Worm (Caenorhabditis elegans) whole organism, L4 larva: ENCODE results near the gene F26D11.1.

Experiments used
- D1046.2 ChIP-seq: fragments of 200-800 bp; sonication (Bioruptor generic); IDR thresholded peaks from 2 replicates; pipeline ENCODE4 v1.3.6; 2022; ENCODE audit warnings: missing genetic modification characterization, missing compliant biosample characterization
- F37D6.2 ChIP-seq: sonication (generic microtip); optimal IDR thresholded peaks from 2 replicates; lab custom pipeline; 2016; ENCODE audit warnings: mild to moderate bottlenecking, missing genetic modification characterization, missing compliant biosample characterization
- R02D3.7 ChIP-seq: fragments of 150-350 bp; sonication (generic microtip); optimal IDR thresholded peaks from 3 replicates; lab custom pipeline; 2014; ENCODE audit warnings: missing biosample characterization, missing genetic modification characterization
- T20F7.1 ChIP-seq: fragments of 200-800 bp; sonication (Bioruptor generic); optimal IDR thresholded peaks from 2 replicates; lab custom pipeline; 2018; ENCODE audit warnings: mild to moderate bottlenecking, missing genetic modification characterization, missing compliant biosample characterization
- Y105C5A.15 ChIP-seq: fragments of 200-800 bp; sonication (Bioruptor generic); IDR thresholded peaks from 2 replicates; pipeline ENCODE4 v1.3.6; 2022; ENCODE audit warnings: missing genetic modification characterization, missing compliant biosample characterization
- Y75B8A.6 ChIP-seq: fragments of 200-800 bp; sonication (Bioruptor generic); IDR thresholded peaks from 2 replicates; pipeline ENCODE4 v1.3.6; 2022; ENCODE audit warnings: missing genetic modification reagents, missing genetic modification characterization, missing compliant biosample characterization
- ZK546.5 ChIP-seq, 2 experiments: sonication (generic microtip); optimal IDR thresholded peaks; 2 replicates each; lab custom pipeline; 2017; ENCODE audit warnings: missing biosample characterization in 2 of 2, missing genetic modification characterization in 2 of 2
- aly-2 ChIP-seq: sonication (generic microtip); optimal IDR thresholded peaks from 2 replicates; lab custom pipeline; 2018; ENCODE audit warnings: missing biosample characterization, missing genetic modification characterization
- attf-4 ChIP-seq: sonication (generic microtip); optimal IDR thresholded peaks from 3 replicates; lab custom pipeline; 2017; ENCODE audit warnings: missing biosample characterization, missing genetic modification characterization
- ceh-20 ChIP-seq: fragments of 200-800 bp; sonication (Bioruptor generic); IDR thresholded peaks from 2 replicates; pipeline ENCODE4 v1.3.6; 2022; ENCODE audit warnings: missing genetic modification reagents, missing genetic modification characterization, missing compliant biosample characterization
- ceh-28 ChIP-seq: fragments of 150-350 bp; optimal IDR thresholded peaks from 2 replicates; lab custom pipeline; 2014; ENCODE audit warnings: missing biosample characterization, missing genetic modification reagents, missing genetic modification characterization
- ceh-32 ChIP-seq: sonication (generic microtip); optimal IDR thresholded peaks from 2 replicates; lab custom pipeline; 2016; ENCODE audit warnings: mild to moderate bottlenecking, missing genetic modification characterization, missing compliant biosample characterization; ENCODE audit not compliant: poor library complexity
- ceh-44 ChIP-seq: fragments of 200-800 bp; sonication (Bioruptor generic); IDR thresholded peaks from 2 replicates; pipeline ENCODE4 v1.3.6; 2022; ENCODE audit warnings: missing genetic modification reagents, missing genetic modification characterization, missing compliant biosample characterization
- ceh-82 ChIP-seq: sonication (generic microtip); optimal IDR thresholded peaks from 2 replicates; lab custom pipeline; 2017; ENCODE audit warnings: missing biosample characterization, missing genetic modification characterization
- cey-2 ChIP-seq: sonication (generic microtip); optimal IDR thresholded peaks from 3 replicates; lab custom pipeline; 2017; ENCODE audit warnings: missing genetic modification characterization, mild to moderate bottlenecking, missing compliant biosample characterization, antibody characterized with exemption, borderline replicate concordance; ENCODE audit not compliant: insufficient read depth
- ctbp-1 ChIP-seq: fragments of 200-800 bp; sonication (Bioruptor generic); IDR thresholded peaks from 2 replicates; pipeline ENCODE4 v1.3.6; 2022; ENCODE audit warnings: missing genetic modification reagents, missing genetic modification characterization, missing compliant biosample characterization
- daf-12 ChIP-seq: fragments of 150-350 bp; optimal IDR thresholded peaks from 2 replicates; lab custom pipeline; 2014; ENCODE audit warnings: missing biosample characterization, missing genetic modification reagents, missing genetic modification characterization
- daf-16 ChIP-seq, 3 experiments: sonication (generic microtip); optimal IDR thresholded peaks; 2 replicates each; lab custom pipeline; 2016 to 2017; ENCODE audit warnings: missing genetic modification characterization in 3 of 3, missing genetic modification reagents in 3 of 3, mild to moderate bottlenecking in 2 of 3, missing compliant biosample characterization in 2 of 3, missing biosample characterization in 1 of 3, moderate library complexity in 1 of 3
- dmd-8 ChIP-seq: fragments of 200-800 bp; sonication (Bioruptor generic); IDR thresholded peaks from 2 replicates; pipeline ENCODE4 v1.3.6; 2022; ENCODE audit warnings: missing genetic modification characterization, missing compliant biosample characterization
- egl-27 ChIP-seq: sonication (generic microtip); optimal IDR thresholded peaks from 3 replicates; lab custom pipeline; 2017; ENCODE audit warnings: missing biosample characterization, missing genetic modification reagents, missing genetic modification characterization
- fkh-10 ChIP-seq: fragments of 150-350 bp; optimal IDR thresholded peaks from 2 replicates; lab custom pipeline; 2014; ENCODE audit warnings: missing biosample characterization, missing genetic modification reagents, missing genetic modification characterization
- hif-1 ChIP-seq, 2 experiments: sonication (generic microtip); optimal IDR thresholded peaks; 2 replicates each; lab custom pipeline; 2016 to 2017; ENCODE audit warnings: missing compliant biosample characterization in 2 of 2, missing genetic modification characterization in 2 of 2, missing genetic modification reagents in 2 of 2, missing genotype in 2 of 2, mild to moderate bottlenecking in 1 of 2
- hlh-30 ChIP-seq: sonication (generic microtip); optimal IDR thresholded peaks from 2 replicates; lab custom pipeline; 2017; ENCODE audit warnings: antibody characterized with exemption, mild to moderate bottlenecking, missing genetic modification characterization, missing compliant biosample characterization; ENCODE audit not compliant: insufficient read depth
- hmg-1.1 ChIP-seq: fragments of 200-800 bp; sonication (Bioruptor generic); IDR thresholded peaks from 2 replicates; pipeline ENCODE4 v1.3.6; 2022; ENCODE audit warnings: missing genetic modification reagents, missing genetic modification characterization, missing compliant biosample characterization
- jun-1 ChIP-seq: fragments of 150-350 bp; optimal IDR thresholded peaks from 2 replicates; lab custom pipeline; 2014; ENCODE audit warnings: missing biosample characterization, missing genetic modification reagents, missing genetic modification characterization
- lim-7 ChIP-seq: fragments of 200-800 bp; sonication (Bioruptor generic); IDR thresholded peaks from 2 replicates; pipeline ENCODE4 v1.3.6; 2022; ENCODE audit warnings: missing genetic modification characterization, missing compliant biosample characterization
- lin-1 ChIP-seq: fragments of 200-800 bp; sonication (Bioruptor generic); IDR thresholded peaks from 2 replicates; pipeline ENCODE4 v1.3.6; 2022; ENCODE audit warnings: missing genetic modification reagents, missing genetic modification characterization, missing compliant biosample characterization
- lin-38 ChIP-seq: fragments of 200-800 bp; sonication (Bioruptor generic); IDR thresholded peaks from 2 replicates; pipeline ENCODE4 v1.3.6; 2022; ENCODE audit warnings: missing genetic modification reagents, missing genetic modification characterization, missing compliant biosample characterization
- lin-39 ChIP-seq: fragments of 150-350 bp; optimal IDR thresholded peaks from 2 replicates; lab custom pipeline; 2014; ENCODE audit warnings: missing biosample characterization, missing genetic modification reagents, missing genetic modification characterization
- lsy-2 ChIP-seq, 2 experiments: fragments of 150-350 bp in 1 of 2; sonication (generic microtip) in 1 of 2; optimal IDR thresholded peaks; 2 replicates each; lab custom pipeline; 2014 to 2017; ENCODE audit warnings: missing biosample characterization in 2 of 2, missing genetic modification characterization in 2 of 2
- madf-9 ChIP-seq: fragments of 200-800 bp; sonication (Bioruptor generic); conservative IDR thresholded peaks from 2 replicates; pipeline ENCODE4 v1.3.6; 2022; ENCODE audit warnings: missing genetic modification reagents, missing genetic modification characterization, missing compliant biosample characterization
- mdl-1 ChIP-seq, 2 experiments: fragments of 150-350 bp in 1 of 2; sonication (generic microtip) in 1 of 2; optimal IDR thresholded peaks; 2 replicates each; lab custom pipeline; 2014 to 2017; ENCODE audit warnings: missing biosample characterization in 2 of 2, missing genetic modification characterization in 2 of 2
- mep-1 ChIP-seq: fragments of 150-350 bp; sonication (generic microtip); optimal IDR thresholded peaks from 3 replicates; lab custom pipeline; 2014; ENCODE audit warnings: missing biosample characterization, missing genetic modification characterization
- nhr-11 ChIP-seq: fragments of 150-350 bp; optimal IDR thresholded peaks from 2 replicates; lab custom pipeline; 2014; ENCODE audit warnings: missing biosample characterization, missing genetic modification characterization
- nhr-28 ChIP-seq: fragments of 150-350 bp; optimal IDR thresholded peaks from 2 replicates; lab custom pipeline; 2014; ENCODE audit warnings: missing biosample characterization, missing genetic modification characterization
- nhr-42 ChIP-seq: fragments of 200-800 bp; sonication (Bioruptor generic); IDR thresholded peaks from 2 replicates; pipeline ENCODE4 v1.3.6; 2022; ENCODE audit warnings: missing genetic modification characterization, missing compliant biosample characterization
- nhr-76 ChIP-seq: fragments of 150-350 bp; optimal IDR thresholded peaks from 2 replicates; lab custom pipeline; 2014; ENCODE audit warnings: missing biosample characterization, missing genetic modification characterization
- pha-4 ChIP-seq, 2 experiments: fragments of 150-350 bp in 1 of 2; fragments of 200-800 bp in 1 of 2; sonication (Bioruptor generic) in 1 of 2; IDR thresholded peaks in 1 of 2; optimal IDR thresholded peaks in 1 of 2; 2 replicates each; pipeline versions ENCODE4 v1.3.6 to Lab custom; 2014 to 2022; ENCODE audit warnings: missing genetic modification characterization in 2 of 2, missing genetic modification reagents in 2 of 2, missing biosample characterization in 1 of 2, missing compliant biosample characterization in 1 of 2
- php-3 ChIP-seq: fragments of 200-800 bp; sonication (Bioruptor generic); IDR thresholded peaks from 2 replicates; pipeline ENCODE4 v1.3.6; 2022; ENCODE audit warnings: missing genetic modification reagents, missing genetic modification characterization, missing compliant biosample characterization
- rbr-2 ChIP-seq: sonication (generic microtip); optimal IDR thresholded peaks from 2 replicates; lab custom pipeline; 2016; ENCODE audit warnings: missing genotype, missing genetic modification characterization, missing compliant biosample characterization
- sdz-12 ChIP-seq: fragments of 200-800 bp; sonication (Bioruptor generic); optimal IDR thresholded peaks from 2 replicates; lab custom pipeline; 2018; ENCODE audit warnings: mild to moderate bottlenecking, missing genetic modification characterization, missing compliant biosample characterization
- skn-1 ChIP-seq: fragments of 150-350 bp; optimal IDR thresholded peaks from 2 replicates; lab custom pipeline; 2014; ENCODE audit warnings: missing biosample characterization, missing genetic modification characterization
- snpc-1.2 ChIP-seq: fragments of 200-800 bp; sonication (Bioruptor generic); IDR thresholded peaks from 2 replicates; pipeline ENCODE4 v1.3.6; 2022; ENCODE audit warnings: missing genetic modification reagents, missing genetic modification characterization, missing compliant biosample characterization
- tra-1 ChIP-seq: fragments of 200-800 bp; sonication (Bioruptor generic); IDR thresholded peaks from 2 replicates; pipeline ENCODE4 v1.3.6; 2022; ENCODE audit warnings: missing genetic modification reagents, missing genetic modification characterization, missing compliant biosample characterization
- unc-62 ChIP-seq, 3 experiments: fragments of 150-350 bp in 1 of 3; sonication (generic microtip); optimal IDR thresholded peaks in 2 of 3; peaks in 1 of 3; 1 replicate in 1 of 3; 2 replicates in 2 of 3; lab custom pipeline; 2014 to 2017; ENCODE audit warnings: missing biosample characterization in 3 of 3, missing genetic modification characterization in 3 of 3, missing genetic modification reagents in 3 of 3, missing genotype in 1 of 3
- zfp-2 ChIP-seq: sonication (generic microtip); optimal IDR thresholded peaks from 2 replicates; lab custom pipeline; 2016; ENCODE audit warnings: mild to moderate bottlenecking, missing genetic modification characterization, missing compliant biosample characterization
- zfp-3 ChIP-seq: fragments of 200-800 bp; sonication (Bioruptor generic); conservative IDR thresholded peaks from 2 replicates; pipeline ENCODE4 v1.3.6; 2022; ENCODE audit warnings: missing genetic modification reagents, missing genetic modification characterization, missing compliant biosample characterization
- zip-11 ChIP-seq: fragments of 200-800 bp; sonication (Bioruptor generic); IDR thresholded peaks from 2 replicates; pipeline ENCODE4 v1.3.6; 2022; ENCODE audit warnings: missing genetic modification characterization, missing compliant biosample characterization
- ztf-7 ChIP-seq: fragments of 150-350 bp; optimal IDR thresholded peaks from 2 replicates; lab custom pipeline; 2014; ENCODE audit warnings: missing biosample characterization, missing genetic modification characterization

F26D11.1 gene

DNA sequence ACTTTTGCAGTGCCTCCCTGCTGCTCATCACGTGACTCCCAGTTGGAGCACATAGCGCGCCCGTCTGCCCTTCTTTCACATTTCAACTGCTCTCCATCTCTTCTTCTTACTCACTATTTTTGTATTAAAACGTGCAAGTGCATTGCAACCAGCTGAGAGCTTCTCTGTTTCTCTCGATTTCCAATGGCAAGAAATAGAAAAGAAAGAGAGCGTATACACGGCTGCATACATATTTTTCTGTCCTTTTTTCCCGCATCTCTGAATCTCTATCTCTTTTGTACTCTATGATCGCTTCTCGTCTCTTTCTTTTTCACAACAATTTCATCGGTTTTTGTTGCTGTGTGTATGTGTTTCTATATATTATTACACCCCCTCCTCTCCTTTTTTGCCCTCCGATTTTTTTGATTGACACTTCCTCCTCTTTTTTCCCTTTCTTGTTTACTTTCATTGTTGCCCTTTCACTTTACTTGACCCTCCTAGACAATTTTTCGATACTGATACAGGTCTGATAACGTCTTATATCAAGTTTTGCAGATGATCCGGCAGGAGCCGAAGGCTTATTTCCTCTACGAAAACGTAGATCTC lies 19.7 kb downstream of the F26D11.1 start, which contains the start of gene Y97E10AR.1 (continued):
- TF ChIP-seq pha-4 (GFP tag; IDR thresholded peaks at IDR 0.05; lab: Robert Waterston, UW) (peak; percentile 56; the same call in 1 of the 2 replicates), pha-4 (tag; optimal IDR thresholded peaks at IDR 0.05; lab: Kevin White, UChicago) (peak; percentile 39), lin-39 (tag; lab: Kevin White, UChicago) (no peak), zip-11 (no peak), daf-12 (no peak), ztf-7 (tag; lab: Kevin White, UChicago) (no peak), Y105C5A.15 (GFP tag; lab: Robert Waterston, UW) (no peak), nhr-42 (GFP tag; lab: Robert Waterston, UW) (no peak), ceh-82 (tag; lab: Kevin White, UChicago) (no peak), mep-1 (tag; lab: Kevin White, UChicago) (peak; percentile 84), ceh-20 (GFP tag; lab: Robert Waterston, UW) (no peak), lin-1 (GFP tag; lab: Robert Waterston, UW) (no peak), aly-2 (tag; lab: Kevin White, UChicago) (no peak), nhr-76 (tag; lab: Kevin White, UChicago) (no peak), zfp-3 (GFP tag; lab: Robert Waterston, UW) (no peak), daf-16 (GFP tag; optimal IDR thresholded peaks at IDR 0.05; lab: Kevin White, UChicago) (peak in 1 of 2 experiments; percentile 75), daf-16 (tag; optimal IDR thresholded peaks at IDR 0.05; lab: Kevin White, UChicago) (peak; percentile 87), Y75B8A.6 (GFP tag; lab: Robert Waterston, UW) (no peak), lin-38 (GFP tag; lab: Robert Waterston, UW) (no peak), snpc-1.2 (no peak), unc-62 (GFP tag; optimal IDR thresholded peaks at IDR 0.05 in 1 of 2; lab: Kevin White, UChicago) (peak in 1 of 2 experiments; percentile 99), unc-62 (tag; optimal IDR thresholded peaks at IDR 0.05; lab: Kevin White, UChicago) (peak; percentile 37), dmd-8 (no peak), D1046.2 (GFP tag; lab: Robert Waterston, UW) (no peak), cey-2 (no peak), sdz-12 (no peak), hlh-30 (tag; lab: Kevin White, UChicago) (peak; percentile 95), hif-1 (tag; optimal IDR thresholded peaks at IDR 0.05; lab: Kevin White, UChicago) (peak in 1 of 2 experiments; percentile 78), hmg-1.1 (peak; percentile 85), attf-4 (tag; lab: Kevin White, UChicago) (no peak), php-3 (GFP tag; lab: Robert Waterston, UW) (no peak), ceh-28 (tag; lab: Kevin White, UChicago) (no peak), skn-1 (tag; lab: Kevin White, UChicago) (no peak), rbr-2 (no peak), nhr-11 (tag; lab: Kevin White, UChicago) (peak; percentile 58), fkh-10 (GFP tag; lab: Kevin White, UChicago) (peak; percentile 39), nhr-28 (peak; percentile 85), ZK546.5 (tag; optimal IDR thresholded peaks at IDR 0.05; lab: Kevin White, UChicago) (no peak), R02D3.7 (tag; lab: Kevin White, UChicago) (no peak), egl-27 (no peak), jun-1 (tag; lab: Kevin White, UChicago) (peak; percentile 46), ctbp-1 (GFP tag; lab: Robert Waterston, UW) (peak; percentile 83), F37D6.2 (peak; percentile 34), madf-9 (GFP tag; lab: Robert Waterston, UW) (peak; percentile 40; the same call in 1 of the 2 replicates), zfp-2 (tag; lab: Kevin White, UChicago) (no peak), tra-1 (GFP tag; lab: Robert Waterston, UW) (0 out of 2 replicates have a peak, but pooled peaks have one; percentile 28), lim-7 (GFP tag; lab: Robert Waterston, UW) (no peak), ceh-32 (tag; lab: Kevin White, UChicago) (no peak), lsy-2 (tag; optimal IDR thresholded peaks at IDR 0.05; lab: Kevin White, UChicago) (peak; percentile 29 to 79), T20F7.1 (GFP tag; lab: Kevin White, UChicago) (peak; percentile 74), mdl-1 (tag; optimal IDR thresholded peaks at IDR 0.05; lab: Kevin White, UChicago) (peak in 1 of 2 experiments; percentile 86), ceh-44 (GFP tag; lab: Robert Waterston, UW) (no peak)
